Fruit fly (Drosophila melanogaster) whole organism, wandering third instar larva: ENCODE results near the gene ImpE1.

Experiments
- Hnf4 ChIP-seq: fragments of 200-800 bp; sonication (Bioruptor generic); optimal IDR thresholded peaks from 2 replicates; lab custom pipeline; 2016; ENCODE audit warnings: missing biosample characterization, mild to moderate bottlenecking, missing genetic modification characterization
- OdsH ChIP-seq: fragments of 200-800 bp; sonication (Bioruptor generic); optimal IDR thresholded peaks from 2 replicates; lab custom pipeline; 2016; ENCODE audit warnings: missing biosample characterization, mild to moderate bottlenecking, missing genetic modification characterization

DNA sequence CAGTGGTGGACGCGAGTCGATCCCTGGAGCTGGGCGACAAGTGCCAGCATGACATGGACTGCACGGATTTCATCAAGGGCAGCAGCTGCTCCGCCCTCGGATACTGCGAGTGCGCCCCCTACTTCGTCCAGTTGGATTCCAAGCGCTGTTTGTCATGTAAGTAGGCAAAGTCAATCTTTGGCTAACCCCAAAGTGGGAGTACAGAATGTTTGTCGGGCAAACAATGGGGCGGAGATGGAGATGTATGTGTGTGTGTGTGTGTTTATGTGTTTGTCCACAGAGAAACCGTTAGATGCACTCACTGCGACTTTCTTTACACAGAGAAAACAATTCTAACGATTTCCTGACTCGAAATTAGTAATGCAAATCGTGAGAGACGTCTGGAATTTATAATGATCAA, 7.0 kb downstream of the ImpE1 start:
- TF ChIP-seq Hnf4 (GFP tag; lab: Kevin White, UChicago) (no peak), OdsH (GFP tag; lab: Kevin White, UChicago) (no peak)
